Worm (Caenorhabditis elegans): ENCODE results near the gene H43I07.1.
"Not testable (repeated sequence)": the region's sequence is repeated elsewhere in the genome, so short reads cannot be mapped to it uniquely, and the experiment has no call there.

H43I07.1 gene

DNA sequence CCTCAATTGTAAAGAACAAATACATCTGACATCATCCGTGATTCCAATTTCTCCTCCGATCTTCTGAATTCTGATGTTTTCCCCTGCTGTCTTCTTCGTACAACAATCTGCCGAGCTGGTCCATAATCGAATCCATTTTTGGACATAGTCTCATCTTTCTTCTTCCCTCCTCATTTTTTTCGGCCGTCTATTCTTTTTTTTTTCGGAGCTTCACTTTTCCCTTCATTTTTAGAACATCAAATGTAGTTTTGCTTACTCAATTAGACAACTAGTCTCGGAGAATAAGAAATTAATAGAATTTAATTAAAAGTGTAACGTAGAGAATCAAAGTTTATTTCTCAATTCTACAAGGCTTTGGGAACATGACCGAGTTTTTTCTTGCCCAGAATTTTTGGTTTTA, 7.0 kb downstream of the H43I07.1 start:
- TF ChIP-seq tra-4 (tag; optimal IDR thresholded peaks at IDR 0.05) (no peak), F13C5.2 (tag; optimal IDR thresholded peaks at IDR 0.05) (no peak), scrt-1 (GFP tag; IDR thresholded peaks at IDR 0.05) (no peak), ceh-36 (tag; optimal IDR thresholded peaks at IDR 0.05) (no peak), tbx-11 (GFP tag; IDR thresholded peaks at IDR 0.05) (no peak), hmg-4 (GFP tag; optimal IDR thresholded peaks at IDR 0.05) (no peak), pes-1 (GFP tag; IDR thresholded peaks at IDR 0.05) (no peak), B0310.2 (tag; optimal IDR thresholded peaks at IDR 0.05) (no peak), sea-1 (GFP tag; conservative IDR thresholded peaks at IDR 0.05) (no peak)

- not testable (repeated sequence) for TF ChIP-seq tbx-11 (GFP tag; IDR thresholded peaks at IDR 0.05); flt-1 (GFP tag; IDR thresholded peaks at IDR 0.05); sea-1 (GFP tag; conservative IDR thresholded peaks at IDR 0.05)
Observed at ce11 chrV:4215856-4216255, 11.3 kb downstream of the H43I07.1 start, which contains the start of gene H43I07.4. Gene H43I07.4 (plus strand): TSS chrV:4216156.

DNA sequence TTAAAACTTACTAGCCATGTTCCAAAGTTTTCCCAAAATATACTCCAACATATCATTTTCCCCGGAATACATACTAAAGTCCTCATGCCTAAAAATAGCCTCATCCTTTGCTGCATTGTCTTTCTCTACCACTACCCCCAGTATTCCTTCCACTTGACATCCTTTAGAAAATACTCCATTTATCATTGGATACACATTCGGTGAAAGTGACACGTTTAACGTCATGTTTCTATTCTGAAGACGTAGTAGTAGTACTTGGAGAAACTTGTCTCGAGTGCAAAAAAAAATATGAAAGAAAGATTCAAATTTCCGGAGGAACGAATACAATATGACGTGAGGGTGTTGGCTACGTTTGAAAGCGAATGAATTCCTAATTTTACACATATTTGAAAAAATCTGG, 12.4 kb downstream of the H43I07.1 start:
- TF ChIP-seq ceh-36 (tag; optimal IDR thresholded peaks at IDR 0.05) = no peak
- no peak for TF ChIP-seq tbx-37 (GFP tag; conservative IDR thresholded peaks at IDR 0.05)
- TF ChIP-seq flt-1 (GFP tag; IDR thresholded peaks at IDR 0.05) = no peak
- TF ChIP-seq tbx-11 (GFP tag; IDR thresholded peaks at IDR 0.05) = no peak

DNA sequence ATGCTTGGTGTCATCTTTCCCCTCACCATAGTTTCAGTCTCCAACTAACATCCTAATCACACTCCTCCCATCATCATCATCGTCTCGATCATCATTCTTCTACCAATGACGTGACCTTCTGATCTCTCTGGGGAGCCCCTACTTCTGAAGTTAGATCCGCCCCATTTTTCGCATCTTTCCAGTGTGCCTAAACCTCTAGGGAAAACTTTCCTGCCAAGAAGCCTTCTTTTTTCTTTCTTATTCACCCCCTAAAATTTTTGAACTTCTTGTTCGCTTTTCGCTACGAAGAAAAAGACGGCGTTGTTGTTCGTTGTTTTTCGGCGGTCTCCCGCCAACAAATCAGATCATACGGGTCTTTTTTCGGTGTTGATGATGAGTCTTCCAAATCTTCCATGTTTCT, 13.7 kb downstream of the H43I07.1 start:
- TF ChIP-seq tbx-37 (GFP tag; conservative IDR thresholded peaks at IDR 0.05) = no peak
- TF ChIP-seq ets-7 (tag; optimal IDR thresholded peaks at IDR 0.05) = no peak
- no peak for TF ChIP-seq flt-1 (GFP tag; IDR thresholded peaks at IDR 0.05)
- no peak for TF ChIP-seq scrt-1 (GFP tag; IDR thresholded peaks at IDR 0.05)
- TF ChIP-seq ama-1 (optimal IDR thresholded peaks at IDR 0.05) = no peak
- TF ChIP-seq hnd-1 (tag; optimal IDR thresholded peaks at IDR 0.05) = no peak
- TF ChIP-seq pes-1 (GFP tag; IDR thresholded peaks at IDR 0.05) = no peak

ce11 chrV:4219342-4219741, 14.8 kb downstream of the H43I07.1 start, which contains the start of gene nlp-9:
Gene nlp-9 (plus strand): TSS chrV:4219642.
- TF ChIP-seq hnd-1 (tag; optimal IDR thresholded peaks at IDR 0.05) (no peak), ama-1 (optimal IDR thresholded peaks at IDR 0.05) (no peak), tbx-37 (GFP tag; conservative IDR thresholded peaks at IDR 0.05) (no peak), flt-1 (GFP tag; IDR thresholded peaks at IDR 0.05) (no peak), F13C5.2 (tag; optimal IDR thresholded peaks at IDR 0.05) (no peak), pes-1 (GFP tag; IDR thresholded peaks at IDR 0.05) (no peak), ceh-13 (GFP tag; optimal IDR thresholded peaks at IDR 0.05) (no peak), hmbx-1 (tag; optimal IDR thresholded peaks at IDR 0.05) (no peak)

- no peak for TF ChIP-seq ceh-36 (tag; optimal IDR thresholded peaks at IDR 0.05)
- no peak for TF ChIP-seq tra-4 (tag; optimal IDR thresholded peaks at IDR 0.05)
- no peak for TF ChIP-seq aly-1 (tag; optimal IDR thresholded peaks at IDR 0.05)
- no peak for TF ChIP-seq scrt-1 (GFP tag; IDR thresholded peaks at IDR 0.05)
- no peak for TF ChIP-seq pes-1 (GFP tag; IDR thresholded peaks at IDR 0.05)
- no peak for TF ChIP-seq B0310.2 (tag; optimal IDR thresholded peaks at IDR 0.05)
- no peak for TF ChIP-seq flt-1 (GFP tag; IDR thresholded peaks at IDR 0.05)
- TF ChIP-seq ets-7 (tag; optimal IDR thresholded peaks at IDR 0.05) = no peak
- TF ChIP-seq sea-1 (GFP tag; conservative IDR thresholded peaks at IDR 0.05) = no peak
- TF ChIP-seq hnd-1 (tag; optimal IDR thresholded peaks at IDR 0.05) = no peak
Observed at ce11 chrV:4236118-4236517, 31.6 kb downstream of the H43I07.1 start, which contains the start of gene nlp-13. Gene nlp-13 (plus strand): TSS chrV:4236418.

DNA sequence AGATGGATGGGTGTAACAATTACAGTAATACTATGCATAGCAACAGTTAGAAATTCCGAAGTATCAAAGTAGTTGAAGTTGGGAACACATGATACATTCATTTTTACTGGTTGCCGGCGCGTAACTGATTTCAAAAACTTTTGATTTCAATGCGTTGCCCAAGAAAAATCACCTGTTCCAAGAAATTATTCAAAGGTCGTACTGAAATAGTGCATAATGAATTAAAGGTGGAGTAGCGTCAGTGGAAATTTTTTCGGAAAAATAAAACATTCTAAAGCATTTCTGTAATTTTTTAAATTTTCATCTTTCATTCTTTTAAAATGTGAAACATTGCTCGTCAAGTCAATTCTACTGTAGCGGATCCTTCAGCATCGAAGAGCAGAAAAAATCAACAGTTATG, 35.8 kb downstream of the H43I07.1 start, which contains the start of gene srh-204:
srh-204 (minus strand) TSS at position 101 of the 400 bp plus-strand sequence.
- TF ChIP-seq flt-1 (GFP tag; IDR thresholded peaks at IDR 0.05) (no peak), tbx-11 (GFP tag; IDR thresholded peaks at IDR 0.05) (no peak), tra-4 (tag; optimal IDR thresholded peaks at IDR 0.05) (no peak), sea-1 (GFP tag; conservative IDR thresholded peaks at IDR 0.05) (no peak), tbx-37 (GFP tag; conservative IDR thresholded peaks at IDR 0.05) (no peak), ceh-36 (tag; optimal IDR thresholded peaks at IDR 0.05) (no peak), hmg-4 (GFP tag; optimal IDR thresholded peaks at IDR 0.05) (no peak), F13C5.2 (tag; optimal IDR thresholded peaks at IDR 0.05) (no peak), B0310.2 (tag; optimal IDR thresholded peaks at IDR 0.05) (no peak), hmbx-1 (tag; optimal IDR thresholded peaks at IDR 0.05) (no peak), aly-1 (tag; optimal IDR thresholded peaks at IDR 0.05) (no peak), scrt-1 (GFP tag; IDR thresholded peaks at IDR 0.05) (no peak), ets-7 (tag; optimal IDR thresholded peaks at IDR 0.05) (no peak), ama-1 (optimal IDR thresholded peaks at IDR 0.05) (no peak)

- TF ChIP-seq hmbx-1 (tag; optimal IDR thresholded peaks at IDR 0.05) (no peak), tbx-11 (GFP tag; IDR thresholded peaks at IDR 0.05) (no peak)
Observed at ce11 chrV:4241555-4241954, 37.0 kb downstream of the H43I07.1 start.

DNA sequence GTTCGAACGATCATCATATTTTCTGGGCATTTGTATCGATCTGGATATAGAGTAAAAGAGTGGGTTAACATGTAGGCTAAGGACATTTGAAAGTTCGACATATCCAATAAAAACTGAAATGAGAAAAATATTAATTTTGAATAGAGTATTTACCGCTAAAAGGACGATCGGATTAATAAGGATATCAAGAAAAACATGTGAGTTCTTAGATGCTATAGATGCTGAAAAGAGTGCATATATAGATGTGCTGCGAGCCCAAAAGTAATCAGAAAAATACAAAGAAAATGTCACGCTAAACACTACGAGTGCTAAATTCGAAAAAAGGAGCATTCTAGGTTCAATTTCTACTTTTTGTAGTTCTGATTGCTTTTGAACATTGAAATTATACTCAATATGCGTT, 37.9 kb downstream of the H43I07.1 start, which contains the start of gene srt-12:
srt-12 (minus strand) TSS at position 101 of the 400 bp plus-strand sequence.
- TF ChIP-seq scrt-1 (GFP tag; IDR thresholded peaks at IDR 0.05) = no peak
- no peak for TF ChIP-seq tra-4 (tag; optimal IDR thresholded peaks at IDR 0.05)
- TF ChIP-seq ceh-13 (GFP tag; optimal IDR thresholded peaks at IDR 0.05) = no peak
- no peak for TF ChIP-seq F13C5.2 (tag; optimal IDR thresholded peaks at IDR 0.05)
- no peak for TF ChIP-seq hmg-4 (GFP tag; optimal IDR thresholded peaks at IDR 0.05)
- no peak for TF ChIP-seq ceh-36 (tag; optimal IDR thresholded peaks at IDR 0.05)
- TF ChIP-seq ama-1 (optimal IDR thresholded peaks at IDR 0.05) = no peak
- TF ChIP-seq tbx-11 (GFP tag; IDR thresholded peaks at IDR 0.05) = no peak
- no peak for TF ChIP-seq hmbx-1 (tag; optimal IDR thresholded peaks at IDR 0.05)
- no peak for TF ChIP-seq pes-1 (GFP tag; IDR thresholded peaks at IDR 0.05)
- TF ChIP-seq B0310.2 (tag; optimal IDR thresholded peaks at IDR 0.05) = no peak
- TF ChIP-seq sea-1 (GFP tag; conservative IDR thresholded peaks at IDR 0.05) = no peak
- no peak for TF ChIP-seq flt-1 (GFP tag; IDR thresholded peaks at IDR 0.05)
